Fruit fly (Drosophila melanogaster) whole organism, adult: ENCODE results near the gene CG14834.

Source experiments
- CG12768 ChIP-seq: fragments of 200-800 bp; sonication (Bioruptor generic); optimal IDR thresholded peaks from 2 replicates; lab custom pipeline; 2017; ENCODE audit warnings: missing biosample characterization, missing genetic modification characterization, mild to moderate bottlenecking, moderate library complexity, missing genetic modification reagents
- CG14711 ChIP-seq: fragments of 200-800 bp; sonication (Bioruptor generic); optimal IDR thresholded peaks from 2 replicates; lab custom pipeline; 2018; ENCODE audit warnings: missing biosample characterization, mild to moderate bottlenecking, missing genetic modification characterization, moderate library complexity
- CG1620 ChIP-seq: fragments of 200-800 bp; sonication (Bioruptor generic); optimal IDR thresholded peaks from 2 replicates; lab custom pipeline; 2016; ENCODE audit warnings: missing biosample characterization, missing genetic modification characterization
- CG33017 ChIP-seq: fragments of 200-800 bp; sonication (Bioruptor generic); optimal IDR thresholded peaks from 2 replicates; lab custom pipeline; 2018; ENCODE audit warnings: missing biosample characterization, mild to moderate bottlenecking, missing genetic modification characterization, moderate library complexity
- CG7101 ChIP-seq: fragments of 200-800 bp; sonication (Bioruptor generic); optimal IDR thresholded peaks from 2 replicates; lab custom pipeline; 2018; ENCODE audit warnings: missing biosample characterization, mild to moderate bottlenecking, missing genetic modification characterization, moderate library complexity
- Crg-1 ChIP-seq: fragments of 200-800 bp; sonication (Bioruptor generic); optimal IDR thresholded peaks from 2 replicates; lab custom pipeline; 2016; ENCODE audit warnings: missing biosample characterization, missing genetic modification characterization
- bab1 ChIP-seq: fragments of 200-800 bp; sonication (Bioruptor generic); optimal IDR thresholded peaks from 3 replicates; lab custom pipeline; 2019; ENCODE audit warnings: missing biosample characterization, mild to moderate bottlenecking, missing genetic modification characterization, moderate library complexity
- cic ChIP-seq: fragments of 200-800 bp; sonication (Bioruptor generic); optimal IDR thresholded peaks from 2 replicates; lab custom pipeline; 2017; ENCODE audit warnings: missing biosample characterization, mild to moderate bottlenecking, missing genetic modification characterization, moderate library complexity
- kay ChIP-seq: fragments of 200-800 bp; sonication (Bioruptor generic); peaks from one replicate; lab custom pipeline; 2016; ENCODE audit warnings: missing biosample characterization, missing genetic modification characterization, borderline replicate concordance

DNA sequence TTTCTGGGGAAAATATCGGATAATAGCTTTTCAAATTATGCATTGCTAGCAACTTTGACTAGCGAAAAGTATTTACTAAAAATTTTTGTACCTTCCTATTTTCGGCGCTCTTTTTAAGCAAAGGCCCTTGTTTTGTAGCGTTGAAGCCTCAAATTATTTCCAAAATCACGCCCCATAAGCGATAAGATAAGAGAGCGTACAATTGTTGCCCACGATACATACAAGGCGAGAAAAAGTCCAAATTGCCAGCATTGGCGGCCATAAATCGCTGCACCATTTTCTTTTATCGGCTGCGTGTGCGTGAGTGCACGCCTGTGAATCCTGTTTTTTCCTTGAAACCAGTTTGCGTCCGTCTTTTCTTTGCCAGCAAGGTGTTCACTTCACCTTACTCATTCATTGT is 24.4 kb upstream of the CG14834 start:
- TF ChIP-seq cic (GFP tag; lab: Kevin White, UChicago) (no peak), CG14711 (tag; lab: Kevin White, UChicago) (no peak), CG33017 (tag; lab: Kevin White, UChicago) (no peak), CG1620 (GFP tag; lab: Kevin White, UChicago) (no peak), kay (peak; percentile 46), CG7101 (tag; lab: Kevin White, UChicago) (no peak), bab1 (GFP tag; lab: Kevin White, UChicago) (no peak), Crg-1 (no peak), CG12768 (GFP tag; lab: Kevin White, UChicago) (no peak)
